Worm (Caenorhabditis elegans) whole organism, L4 larva: ENCODE measurements around the gene nimk-1.
"Not testable (repeated sequence)": the region's sequence is repeated elsewhere in the genome, so short reads cannot be mapped to it uniquely, and the experiment has no call there.

Experiments
- F49E8.2 ChIP-seq: sonication (generic microtip); optimal IDR thresholded peaks from 2 replicates; lab custom pipeline; 2016; ENCODE audit warnings: missing compliant biosample characterization, mild to moderate bottlenecking, missing genetic modification characterization, borderline replicate concordance
- ZK546.5 ChIP-seq, 2 experiments: sonication (generic microtip); optimal IDR thresholded peaks; 2 replicates each; lab custom pipeline; 2017; ENCODE audit warnings: missing biosample characterization in 2 of 2, missing genetic modification characterization in 2 of 2
- jun-1 ChIP-seq: fragments of 150-350 bp; optimal IDR thresholded peaks from 2 replicates; lab custom pipeline; 2014; ENCODE audit warnings: missing biosample characterization, missing genetic modification reagents, missing genetic modification characterization
- lin-13 ChIP-seq: fragments of 150-350 bp; optimal IDR thresholded peaks from 2 replicates; lab custom pipeline; 2014; ENCODE audit warnings: missing biosample characterization, missing genetic modification reagents, missing genetic modification characterization
- nhr-102 ChIP-seq: sonication (generic microtip); optimal IDR thresholded peaks from 2 replicates; lab custom pipeline; 2016; ENCODE audit warnings: mild to moderate bottlenecking, missing genetic modification characterization, moderate library complexity, missing compliant biosample characterization
- nhr-48 ChIP-seq: sonication (generic microtip); optimal IDR thresholded peaks from 2 replicates; lab custom pipeline; 2016; ENCODE audit warnings: mild to moderate bottlenecking, missing genetic modification characterization, missing compliant biosample characterization
- unc-39 ChIP-seq: sonication (generic microtip); optimal IDR thresholded peaks from 2 replicates; lab custom pipeline; 2017; ENCODE audit warnings: missing biosample characterization, missing genetic modification characterization
- unc-62 ChIP-seq, 3 experiments: fragments of 150-350 bp in 1 of 3; sonication (generic microtip); optimal IDR thresholded peaks in 2 of 3; peaks in 1 of 3; 1 replicate in 1 of 3; 2 replicates in 2 of 3; lab custom pipeline; 2014 to 2017; ENCODE audit warnings: missing biosample characterization in 3 of 3, missing genetic modification characterization in 3 of 3, missing genetic modification reagents in 3 of 3, missing genotype in 1 of 3

- TF ChIP-seq ZK546.5 (tag; optimal IDR thresholded peaks at IDR 0.05; lab: Kevin White, UChicago); jun-1 (tag; lab: Kevin White, UChicago); unc-39; unc-62 (GFP tag; optimal IDR thresholded peaks at IDR 0.05 in 1 of 2; lab: Kevin White, UChicago); unc-62 (tag; optimal IDR thresholded peaks at IDR 0.05; lab: Kevin White, UChicago): not testable (repeated sequence)
- TF ChIP-seq lin-13 (GFP tag; lab: Kevin White, UChicago) = peak; percentile 34
- TF ChIP-seq nhr-48 (tag; lab: Kevin White, UChicago) = peak; percentile 32
- peak; percentile 72 for TF ChIP-seq nhr-102
- TF ChIP-seq F49E8.2 (tag; lab: Kevin White, UChicago) = peak; percentile 51
These were observed 6.1 kb downstream of the nimk-1 start for ce11 chrII:12541670-12542080.
